Worm (Caenorhabditis elegans) whole organism, L1 larva: ENCODE results near the gene R07G3.7.

Experiments used
- alr-1 ChIP-seq: fragments of 200-800 bp; sonication (Bioruptor generic); optimal IDR thresholded peaks from 2 replicates; lab custom pipeline; 2018; ENCODE audit warnings: borderline replicate concordance, mild to moderate bottlenecking, missing genetic modification characterization, missing compliant biosample characterization
- lin-15B ChIP-seq: fragments of 150-350 bp; sonication (generic microtip); optimal IDR thresholded peaks from 3 replicates; lab custom pipeline; 2014; ENCODE audit warnings: missing biosample characterization, missing genetic modification characterization
- unc-98 ChIP-seq: fragments of 200-800 bp; sonication (Bioruptor generic); IDR thresholded peaks from 2 replicates; pipeline ENCODE4 v1.3.6; 2022; ENCODE audit warnings: missing genetic modification characterization, missing compliant biosample characterization

ce11 chrII:7594262-7594661 lies 19.3 kb downstream of the R07G3.7 start:
- TF ChIP-seq lin-15B (tag; lab: Kevin White, UChicago) (no peak), alr-1 (no peak), unc-98 (no peak)
